Fruit fly (Drosophila melanogaster) whole organism, embryonic: ENCODE measurements around the gene Ras85D.

Experiments
- Awh ChIP-seq: fragments of 200-800 bp; sonication (Bioruptor generic); IDR thresholded peaks from 2 replicates; pipeline ENCODE4, ENCODE4 v1.3.6; 2022; ENCODE audit warnings: missing biosample characterization, missing genetic modification characterization
- Bdp1 ChIP-seq: fragments of 200-800 bp; sonication (Bioruptor generic); optimal IDR thresholded peaks from 3 replicates; lab custom pipeline; 2016; ENCODE audit warnings: missing biosample characterization, missing genetic modification characterization
- CG10654 ChIP-seq: fragments of 200-800 bp; sonication (Bioruptor generic); optimal IDR thresholded peaks from 2 replicates; lab custom pipeline; 2016; ENCODE audit warnings: missing biosample characterization, missing genetic modification characterization
- CG12071 ChIP-seq: fragments of 200-800 bp; sonication (Bioruptor generic); optimal IDR thresholded peaks from 3 replicates; lab custom pipeline; 2018; ENCODE audit warnings: missing biosample characterization, mild to moderate bottlenecking, missing genetic modification characterization
- CG12104 ChIP-seq: fragments of 200-800 bp; sonication (Bioruptor generic); optimal IDR thresholded peaks from 3 replicates; lab custom pipeline; 2016; ENCODE audit warnings: missing biosample characterization, missing genetic modification characterization
- CG13287 ChIP-seq: fragments of 200-800 bp; sonication (Bioruptor generic); IDR thresholded peaks from 2 replicates; pipeline ENCODE4 v1.3.6; 2022; ENCODE audit warnings: missing biosample characterization, missing genetic modification characterization; ENCODE audit not compliant: partially characterized antibody
- CG13296 ChIP-seq: fragments of 200-800 bp; sonication (Bioruptor generic); optimal IDR thresholded peaks from 3 replicates; lab custom pipeline; 2018; ENCODE audit warnings: missing biosample characterization, mild to moderate bottlenecking, missing genetic modification characterization
- CG14050 ChIP-seq: fragments of 200-800 bp; sonication (Bioruptor generic); IDR thresholded peaks from 3 replicates; pipeline ENCODE4 v1.3.6; 2022; ENCODE audit warnings: missing biosample characterization, missing genetic modification characterization
- CG14965 ChIP-seq: fragments of 200-800 bp; sonication (Bioruptor generic); optimal IDR thresholded peaks from 2 replicates; lab custom pipeline; 2016; ENCODE audit warnings: missing biosample characterization, missing genetic modification characterization, borderline replicate concordance
- CG15514 ChIP-seq: fragments of 200-800 bp; sonication (Bioruptor generic); optimal IDR thresholded peaks from 3 replicates; lab custom pipeline; 2017; ENCODE audit warnings: missing biosample characterization, missing genetic modification characterization, mild to moderate bottlenecking, moderate library complexity, missing genetic modification reagents
- CG17328 ChIP-seq: fragments of 200-800 bp; sonication (Bioruptor generic); IDR thresholded peaks from 2 replicates; pipeline ENCODE4 v1.3.6; 2022; ENCODE audit warnings: missing biosample characterization, missing genetic modification characterization
- CG17568 ChIP-seq: fragments of 200-800 bp; sonication (Bioruptor generic); optimal IDR thresholded peaks from 2 replicates; lab custom pipeline; 2018; ENCODE audit warnings: missing biosample characterization, mild to moderate bottlenecking, missing genetic modification characterization, moderate library complexity
- CG2199 ChIP-seq: fragments of 200-800 bp; sonication (Bioruptor generic); IDR thresholded peaks from 3 replicates; pipeline ENCODE4 v1.3.6; 2022; ENCODE audit warnings: missing biosample characterization, missing genetic modification characterization
- CG2712 ChIP-seq: fragments of 200-800 bp; optimal IDR thresholded peaks from 3 replicates; lab custom pipeline; 2019; ENCODE audit warnings: missing biosample characterization, mild to moderate bottlenecking, missing genetic modification characterization, moderate library complexity
- CG3281 ChIP-seq: fragments of 200-800 bp; sonication (Bioruptor generic); optimal IDR thresholded peaks from 3 replicates; lab custom pipeline; 2017; ENCODE audit warnings: missing biosample characterization, mild to moderate bottlenecking, missing genetic modification characterization
- CG3726 ChIP-seq: fragments of 200-800 bp; sonication (Bioruptor generic); IDR thresholded peaks from 3 replicates; pipeline ENCODE4, ENCODE4 v1.3.6; 2022; ENCODE audit warnings: missing biosample characterization, missing genetic modification characterization
- Chrac-16 ChIP-seq: fragments of 200-800 bp; sonication (Bioruptor generic); optimal IDR thresholded peaks from 3 replicates; lab custom pipeline; 2016; ENCODE audit warnings: missing biosample characterization, missing genetic modification characterization
- CrebB ChIP-seq: fragments of 200-800 bp; sonication (Bioruptor generic); optimal IDR thresholded peaks from 3 replicates; lab custom pipeline; 2018; ENCODE audit warnings: missing biosample characterization, mild to moderate bottlenecking, missing genetic modification characterization
- Dek ChIP-seq: fragments of 200-800 bp; sonication (Bioruptor generic); optimal IDR thresholded peaks from 3 replicates; lab custom pipeline; 2019; ENCODE audit warnings: missing biosample characterization, mild to moderate bottlenecking, missing genetic modification characterization, moderate library complexity
- Dfd ChIP-seq, 2 experiments: fragments of >200 bp; optimal IDR thresholded peaks; 2 replicates each; lab custom pipeline; 2017; ENCODE audit warnings: missing biosample characterization in 2 of 2, missing genetic modification characterization in 2 of 2
- Dp ChIP-seq: fragments of 200-800 bp; sonication (Bioruptor generic); optimal IDR thresholded peaks from 2 replicates; lab custom pipeline; 2018; ENCODE audit warnings: missing biosample characterization, mild to moderate bottlenecking, missing genetic modification characterization, moderate library complexity
- ERR ChIP-seq: fragments of 200-800 bp; sonication (Bioruptor generic); optimal IDR thresholded peaks from 2 replicates; lab custom pipeline; 2016; ENCODE audit warnings: missing biosample characterization, missing genetic modification characterization
- HLH3B ChIP-seq: fragments of 200-800 bp; sonication (Bioruptor generic); IDR thresholded peaks from 2 replicates; pipeline ENCODE4 v1.3.6; 2022; ENCODE audit warnings: missing biosample characterization, missing genetic modification characterization
- Max ChIP-seq: fragments of 200-800 bp; sonication (Bioruptor generic); optimal IDR thresholded peaks from 2 replicates; lab custom pipeline; 2016; ENCODE audit warnings: missing biosample characterization, mild to moderate bottlenecking, missing genetic modification characterization
- Nf-YC ChIP-seq: fragments of 200-800 bp; optimal IDR thresholded peaks from 3 replicates; lab custom pipeline; 2019; ENCODE audit warnings: missing biosample characterization, mild to moderate bottlenecking, missing genetic modification characterization, moderate library complexity
- Optix ChIP-seq: fragments of 200-800 bp; sonication (Bioruptor generic); IDR thresholded peaks from 3 replicates; pipeline ENCODE4 v1.3.6; 2022; ENCODE audit warnings: missing biosample characterization, missing genetic modification characterization
- bbx ChIP-seq: fragments of 200-800 bp; sonication (Bioruptor generic); IDR thresholded peaks from 2 replicates; pipeline ENCODE4 v1.3.6; 2022; ENCODE audit warnings: missing biosample characterization, missing genetic modification characterization; ENCODE audit not compliant: partially characterized antibody
- bowl ChIP-seq: fragments of 200-800 bp; sonication (Bioruptor generic); IDR thresholded peaks from 2 replicates; pipeline ENCODE4 v1.3.6; 2022; ENCODE audit warnings: missing biosample characterization, missing genetic modification characterization
- chinmo ChIP-seq: fragments of 200-800 bp; sonication (Bioruptor generic); IDR thresholded peaks from 4 replicates; pipeline ENCODE4 v1.3.6; 2022; ENCODE audit warnings: missing biosample characterization, missing genetic modification characterization; ENCODE audit not compliant: partially characterized antibody
- chm ChIP-seq: fragments of 200-800 bp; sonication (Bioruptor generic); IDR thresholded peaks from 2 replicates; pipeline ENCODE4 v1.3.6; 2022; ENCODE audit warnings: missing biosample characterization, missing genetic modification characterization
- da ChIP-seq: fragments of 200-800 bp; sonication (Bioruptor generic); optimal IDR thresholded peaks from 2 replicates; lab custom pipeline; 2016; ENCODE audit warnings: missing biosample characterization, missing genetic modification characterization
- emc ChIP-seq: fragments of 200-800 bp; sonication (Bioruptor generic); optimal IDR thresholded peaks from 2 replicates; lab custom pipeline; 2016; ENCODE audit warnings: missing biosample characterization, missing genetic modification characterization
- eve ChIP-seq, 2 experiments: fragments of >200 bp; optimal IDR thresholded peaks; 2 replicates each; lab custom pipeline; 2017; ENCODE audit warnings: missing biosample characterization in 2 of 2, missing genetic modification characterization in 2 of 2
- eyg ChIP-seq: fragments of 200-800 bp; sonication (Bioruptor generic); optimal IDR thresholded peaks from 3 replicates; lab custom pipeline; 2016; ENCODE audit warnings: missing biosample characterization, missing genetic modification characterization
- fd64A ChIP-seq: fragments of 200-800 bp; sonication (Bioruptor generic); optimal IDR thresholded peaks from 3 replicates; lab custom pipeline; 2018; ENCODE audit warnings: missing biosample characterization, mild to moderate bottlenecking, missing genetic modification characterization
- ftz-f1 ChIP-seq: fragments of 200-800 bp; sonication (Bioruptor generic); optimal IDR thresholded peaks from 2 replicates; lab custom pipeline; 2016; ENCODE audit warnings: missing biosample characterization, missing genetic modification characterization
- gcm ChIP-seq: fragments of 200-800 bp; sonication (Bioruptor generic); optimal IDR thresholded peaks from 2 replicates; lab custom pipeline; 2019; ENCODE audit warnings: missing biosample characterization, mild to moderate bottlenecking, missing genetic modification characterization, moderate library complexity
- gcm2 ChIP-seq: fragments of 200-800 bp; sonication (Bioruptor generic); optimal IDR thresholded peaks from 2 replicates; lab custom pipeline; 2016; ENCODE audit warnings: missing biosample characterization, missing genetic modification characterization
- grau ChIP-seq: fragments of 200-800 bp; optimal IDR thresholded peaks from 3 replicates; lab custom pipeline; 2019; ENCODE audit warnings: missing biosample characterization, mild to moderate bottlenecking, missing genetic modification characterization, moderate library complexity
- ham ChIP-seq: fragments of 200-800 bp; sonication (Bioruptor generic); IDR thresholded peaks from 2 replicates; pipeline ENCODE4 v1.3.6; 2022; ENCODE audit warnings: missing biosample characterization, missing genetic modification characterization
- hb ChIP-seq: fragments of 200-800 bp; sonication (Bioruptor generic); IDR thresholded peaks from 3 replicates; pipeline ENCODE4 v1.3.6; 2022; ENCODE audit warnings: missing biosample characterization, missing genetic modification characterization; ENCODE audit not compliant: partially characterized antibody
- hth ChIP-seq: fragments of >200 bp; optimal IDR thresholded peaks from 2 replicates; lab custom pipeline; 2017; ENCODE audit warnings: inconsistent platforms
- inv ChIP-seq: fragments of 200-800 bp; sonication (Bioruptor generic); IDR thresholded peaks from 2 replicates; pipeline ENCODE4 v1.3.6; 2022; ENCODE audit warnings: missing biosample characterization, missing genetic modification characterization; ENCODE audit not compliant: partially characterized antibody
- lilli ChIP-seq: fragments of 200-800 bp; sonication (Bioruptor generic); optimal IDR thresholded peaks from 3 replicates; lab custom pipeline; 2016; ENCODE audit warnings: missing biosample characterization, missing genetic modification characterization
- lov ChIP-seq, 2 experiments: fragments of 200-800 bp in 1 of 2; fragments of >200 bp in 1 of 2; sonication (Bioruptor generic) in 1 of 2; IDR thresholded peaks in 1 of 2; optimal IDR thresholded peaks in 1 of 2; 2 replicates in 1 of 2; 3 replicates in 1 of 2; pipeline versions ENCODE4 v1.3.6 to Lab custom; 2017 to 2022; ENCODE audit warnings: missing biosample characterization in 1 of 2, missing genetic modification characterization in 1 of 2
- nerfin-1 ChIP-seq: fragments of 200-800 bp; sonication (Bioruptor generic); optimal IDR thresholded peaks from 3 replicates; lab custom pipeline; 2019; ENCODE audit warnings: missing biosample characterization, mild to moderate bottlenecking, missing genetic modification characterization, moderate library complexity
- nerfin-2 ChIP-seq: fragments of 200-800 bp; sonication (Bioruptor generic); IDR thresholded peaks from 2 replicates; pipeline ENCODE4 v1.3.6; 2022; ENCODE audit warnings: missing biosample characterization, missing genetic modification characterization; ENCODE audit not compliant: partially characterized antibody
- pan ChIP-seq, 4 experiments: fragments of >200 bp in 3 of 4; fragments of 200-800 bp in 1 of 4; sonication (Bioruptor generic) in 1 of 4; optimal IDR thresholded peaks in 3 of 4; IDR thresholded peaks in 1 of 4; 2 replicates each; pipeline versions ENCODE4 v1.3.6 to Lab custom; 2017 to 2022; ENCODE audit warnings: missing biosample characterization in 2 of 4, missing genetic modification characterization in 2 of 4, mixed read lengths in 1 of 4
- pros ChIP-seq: fragments of 200-800 bp; sonication (Bioruptor generic); optimal IDR thresholded peaks from 3 replicates; lab custom pipeline; 2019; ENCODE audit warnings: missing biosample characterization, mild to moderate bottlenecking, missing genetic modification characterization, moderate library complexity
- so ChIP-seq: fragments of 200-800 bp; sonication (Bioruptor generic); IDR thresholded peaks from 3 replicates; pipeline ENCODE4 v1.3.6; 2022; ENCODE audit warnings: missing biosample characterization, missing genetic modification characterization

The Ras85D gene

dm6 chr3R:9502416-9502763 lies 10.5 kb downstream of the Ras85D start, which contains the start of gene RhoL (continued):
- peak; percentile 34 for TF ChIP-seq lilli (GFP tag; lab: Kevin White, UChicago)
- TF ChIP-seq Chrac-16 = no peak
- TF ChIP-seq CG14965 (GFP tag; lab: Kevin White, UChicago) = no peak
- 0 out of 2 replicates have a peak, but pooled peaks have one; percentile 37 for TF ChIP-seq Awh (GFP tag; lab: Robert Waterston, UW)
- no peak for TF ChIP-seq emc (GFP tag; lab: Kevin White, UChicago)
- no peak for TF ChIP-seq Max (GFP tag; lab: Kevin White, UChicago)
- TF ChIP-seq CG12104 (GFP tag; lab: Kevin White, UChicago) = no peak
- no peak for TF ChIP-seq lov (optimal IDR thresholded peaks at IDR 0.05; lab: Kevin White, UChicago)
- peak; percentile 58; the same call in 1 of the 3 replicates for TF ChIP-seq lov (GFP tag; IDR thresholded peaks at IDR 0.05; lab: Robert Waterston, UW)
- TF ChIP-seq ham (GFP tag; lab: Robert Waterston, UW) = no peak
- TF ChIP-seq inv (GFP tag; lab: Robert Waterston, UW) = no peak
- no peak for TF ChIP-seq Optix
- TF ChIP-seq gcm (GFP tag; lab: Kevin White, UChicago) = no peak
- TF ChIP-seq Dfd (GFP tag; optimal IDR thresholded peaks at IDR 0.05; lab: Kevin White, UChicago) = no peak
- no peak for TF ChIP-seq hb
- no peak for TF ChIP-seq HLH3B
- TF ChIP-seq CG13296 (GFP tag; lab: Kevin White, UChicago) = peak; percentile 54
- TF ChIP-seq CG2199 = peak; percentile 11; the same call in 1 of the 3 replicates
- TF ChIP-seq grau = peak; percentile 15
- TF ChIP-seq CG2712 (tag; lab: Kevin White, UChicago) = peak; percentile 27
- TF ChIP-seq CrebB (tag; lab: Kevin White, UChicago) = peak; percentile 64
- TF ChIP-seq CG17568 (GFP tag; lab: Kevin White, UChicago) = no peak
- no peak for TF ChIP-seq ERR (GFP tag; lab: Kevin White, UChicago)
- TF ChIP-seq CG3726 = no peak
- TF ChIP-seq CG12071 = peak; percentile 60
- TF ChIP-seq Nf-YC (tag; lab: Kevin White, UChicago) = peak; percentile 67
- no peak for TF ChIP-seq nerfin-2 (GFP tag; lab: Robert Waterston, UW)
- TF ChIP-seq CG10654 (GFP tag; lab: Kevin White, UChicago) = no peak
- no peak for TF ChIP-seq hth (lab: Kevin White, UChicago)
- TF ChIP-seq pros (GFP tag; lab: Kevin White, UChicago) = peak; percentile 4
- TF ChIP-seq chinmo (GFP tag; lab: Robert Waterston, UW) = peak; percentile 84; the same call in 2 of the 4 replicates
- TF ChIP-seq Dp (GFP tag; lab: Kevin White, UChicago) = no peak
- peak; percentile 70 for TF ChIP-seq bowl
- TF ChIP-seq da (GFP tag; lab: Kevin White, UChicago) = no peak
- TF ChIP-seq nerfin-1 (tag; lab: Kevin White, UChicago) = no peak
- TF ChIP-seq fd64A (GFP tag; lab: Kevin White, UChicago) = no peak
- 0 out of 3 replicates have a peak, but pooled peaks have one; percentile 22 for TF ChIP-seq so (GFP tag; lab: Robert Waterston, UW)
- peak; percentile 74 for TF ChIP-seq ftz-f1 (GFP tag; lab: Kevin White, UChicago)
- TF ChIP-seq CG14050 (GFP tag; lab: Robert Waterston, UW) = no peak
- TF ChIP-seq bbx (GFP tag; lab: Robert Waterston, UW) = peak; percentile 70
- no peak for TF ChIP-seq Bdp1
- peak; percentile 67 for TF ChIP-seq chm (GFP tag; lab: Robert Waterston, UW)
- TF ChIP-seq CG13287 (GFP tag; lab: Robert Waterston, UW) = peak; percentile 73
- TF ChIP-seq Dek (tag; lab: Kevin White, UChicago) = no peak
- peak; percentile 20 for TF ChIP-seq CG15514 (GFP tag; lab: Kevin White, UChicago)
- no peak for TF ChIP-seq eve (GFP tag; optimal IDR thresholded peaks at IDR 0.05; lab: Kevin White, UChicago)
- no peak for TF ChIP-seq gcm2 (GFP tag; lab: Kevin White, UChicago)
- no peak for TF ChIP-seq eyg (GFP tag; lab: Kevin White, UChicago)
- TF ChIP-seq CG17328 (GFP tag; lab: Robert Waterston, UW) = no peak
- TF ChIP-seq pan (optimal IDR thresholded peaks at IDR 0.05; lab: Kevin White, UChicago) = no peak
- TF ChIP-seq pan (GFP tag; optimal IDR thresholded peaks at IDR 0.05 in 1 of 2, IDR thresholded peaks at IDR 0.05 in 1 of 2) = peak in 1 of 2 experiments; percentile 14
- peak; percentile 26 for TF ChIP-seq CG3281 (GFP tag; lab: Kevin White, UChicago)
